Fruit fly (Drosophila melanogaster) whole organism, embryonic: Measurements from ENCODE around the gene Reck.

Experiments used
- ATbp ChIP-seq: fragments of 200-800 bp; sonication (Bioruptor generic); optimal IDR thresholded peaks from 2 replicates; lab custom pipeline; 2017; ENCODE audit warnings: missing biosample characterization, mild to moderate bottlenecking, missing genetic modification characterization, missing genetic modification reagents
- Bteb2 ChIP-seq: fragments of 200-800 bp; sonication (Bioruptor generic); optimal IDR thresholded peaks from 2 replicates; lab custom pipeline; 2016; ENCODE audit warnings: missing biosample characterization, missing genetic modification characterization
- CG10209 ChIP-seq: fragments of 200-800 bp; sonication (Bioruptor generic); optimal IDR thresholded peaks from 3 replicates; lab custom pipeline; 2017; ENCODE audit warnings: missing biosample characterization, mild to moderate bottlenecking, missing genetic modification characterization, missing genetic modification reagents
- CG10462 ChIP-seq: fragments of 200-800 bp; sonication (Bioruptor generic); optimal IDR thresholded peaks from 2 replicates; lab custom pipeline; 2016; ENCODE audit warnings: missing biosample characterization, missing genetic modification characterization
- CG11456 ChIP-seq: fragments of 200-800 bp; sonication (Bioruptor generic); IDR thresholded peaks from 3 replicates; pipeline ENCODE4 v1.3.6; 2022; ENCODE audit warnings: missing biosample characterization, missing genetic modification characterization
- CG11696 ChIP-seq: fragments of 200-800 bp; sonication (Bioruptor generic); IDR thresholded peaks from 2 replicates; pipeline ENCODE4 v1.3.6; 2022; ENCODE audit warnings: missing biosample characterization, missing genetic modification characterization
- CG12299 ChIP-seq: fragments of 200-800 bp; sonication (Bioruptor generic); optimal IDR thresholded peaks from 2 replicates; lab custom pipeline; 2018; ENCODE audit warnings: missing biosample characterization, mild to moderate bottlenecking, missing genetic modification characterization
- CG13624 ChIP-seq: fragments of 200-800 bp; sonication (Bioruptor generic); optimal IDR thresholded peaks from 2 replicates; lab custom pipeline; 2016; ENCODE audit warnings: missing biosample characterization, missing genetic modification characterization
- CG14965 ChIP-seq: fragments of 200-800 bp; sonication (Bioruptor generic); optimal IDR thresholded peaks from 2 replicates; lab custom pipeline; 2016; ENCODE audit warnings: missing biosample characterization, missing genetic modification characterization, borderline replicate concordance
- CG16863 ChIP-seq: fragments of 200-800 bp; sonication (Bioruptor generic); optimal IDR thresholded peaks from 3 replicates; lab custom pipeline; 2016; ENCODE audit warnings: missing biosample characterization, missing genetic modification characterization
- CG17359 ChIP-seq: fragments of 200-800 bp; sonication (Bioruptor generic); optimal IDR thresholded peaks from 3 replicates; lab custom pipeline; 2018; ENCODE audit warnings: missing biosample characterization, mild to moderate bottlenecking, missing genetic modification characterization, moderate library complexity
- CG2712 ChIP-seq: fragments of 200-800 bp; optimal IDR thresholded peaks from 3 replicates; lab custom pipeline; 2019; ENCODE audit warnings: missing biosample characterization, mild to moderate bottlenecking, missing genetic modification characterization, moderate library complexity
- CG32767 ChIP-seq: fragments of 200-800 bp; sonication (Bioruptor generic); IDR thresholded peaks from 2 replicates; pipeline ENCODE4 v1.3.6; 2022; ENCODE audit warnings: missing biosample characterization, missing genetic modification characterization
- CG33213 ChIP-seq: fragments of 200-800 bp; sonication (Bioruptor generic); optimal IDR thresholded peaks from 3 replicates; lab custom pipeline; 2016; ENCODE audit warnings: missing biosample characterization, missing genetic modification characterization
- CG6765 ChIP-seq: fragments of 200-800 bp; sonication (Bioruptor generic); optimal IDR thresholded peaks from 3 replicates; lab custom pipeline; 2017; ENCODE audit warnings: missing biosample characterization, mild to moderate bottlenecking, missing genetic modification characterization
- CG7839 ChIP-seq: fragments of 200-800 bp; sonication (Bioruptor generic); optimal IDR thresholded peaks from 3 replicates; lab custom pipeline; 2018; ENCODE audit warnings: missing biosample characterization, mild to moderate bottlenecking, missing genetic modification characterization, moderate library complexity
- Doc3 ChIP-seq: fragments of 200-800 bp; sonication (Bioruptor generic); IDR thresholded peaks from 3 replicates; pipeline ENCODE4 v1.3.6; 2022; ENCODE audit warnings: missing biosample characterization, missing genetic modification characterization; ENCODE audit not compliant: partially characterized antibody
- Dref ChIP-seq: fragments of 200-800 bp; sonication (Bioruptor generic); IDR thresholded peaks from 2 replicates; pipeline ENCODE4 v1.3.6; 2022; ENCODE audit warnings: missing biosample characterization, missing genetic modification characterization
- ERR ChIP-seq: fragments of 200-800 bp; sonication (Bioruptor generic); optimal IDR thresholded peaks from 2 replicates; lab custom pipeline; 2016; ENCODE audit warnings: missing biosample characterization, missing genetic modification characterization
- Fer3 ChIP-seq: fragments of 200-800 bp; sonication (Bioruptor generic); optimal IDR thresholded peaks from 2 replicates; lab custom pipeline; 2018; ENCODE audit warnings: missing biosample characterization, mild to moderate bottlenecking, missing genetic modification characterization, moderate library complexity
- Gsc ChIP-seq: fragments of 200-800 bp; sonication (Bioruptor generic); IDR thresholded peaks from 2 replicates; pipeline ENCODE4 v1.3.6; 2022; ENCODE audit warnings: missing biosample characterization, missing genetic modification characterization
- Hand ChIP-seq: fragments of 200-800 bp; sonication (Bioruptor generic); optimal IDR thresholded peaks from 2 replicates; lab custom pipeline; 2017; ENCODE audit warnings: mild to moderate bottlenecking, missing biosample characterization, missing genetic modification reagents, missing genetic modification characterization
- Jarid2 ChIP-seq: fragments of 200-800 bp; sonication (Bioruptor generic); optimal IDR thresholded peaks from 3 replicates; lab custom pipeline; 2017; ENCODE audit warnings: mild to moderate bottlenecking, missing biosample characterization, missing genetic modification reagents, missing genetic modification characterization
- Oaz ChIP-seq: fragments of 200-800 bp; sonication (Bioruptor generic); IDR thresholded peaks from 2 replicates; pipeline ENCODE4 v1.3.6; 2022; ENCODE audit warnings: missing biosample characterization, missing genetic modification characterization
- Ptx1 ChIP-seq: fragments of 200-800 bp; sonication (Bioruptor generic); IDR thresholded peaks from 2 replicates; pipeline ENCODE4 v1.3.6; 2022; ENCODE audit warnings: missing biosample characterization, missing genetic modification characterization
- Side ChIP-seq: fragments of 200-800 bp; sonication (Bioruptor generic); optimal IDR thresholded peaks from 2 replicates; lab custom pipeline; 2016; ENCODE audit warnings: missing biosample characterization, missing genetic modification characterization
- Sin3A ChIP-seq: fragments of >200 bp; optimal IDR thresholded peaks from 2 replicates; lab custom pipeline; 2018
- Sry-β ChIP-seq: fragments of 200-800 bp; sonication (Bioruptor generic); optimal IDR thresholded peaks from 2 replicates; lab custom pipeline; 2018; ENCODE audit warnings: missing biosample characterization, mild to moderate bottlenecking, missing genetic modification characterization, moderate library complexity
- Xbp1 ChIP-seq: fragments of 200-800 bp; sonication (Bioruptor generic); optimal IDR thresholded peaks from 3 replicates; lab custom pipeline; 2016; ENCODE audit warnings: missing biosample characterization, mild to moderate bottlenecking, missing genetic modification characterization
- al ChIP-seq: fragments of 200-800 bp; sonication (Bioruptor generic); IDR thresholded peaks from 2 replicates; pipeline ENCODE4 v1.3.6; 2022; ENCODE audit warnings: missing biosample characterization, missing genetic modification characterization
- ap ChIP-seq: fragments of 200-800 bp; sonication (Bioruptor generic); IDR thresholded peaks from 2 replicates; pipeline ENCODE4 v1.3.6; 2022; ENCODE audit warnings: missing biosample characterization, missing genetic modification characterization
- az2 ChIP-seq: fragments of 200-800 bp; sonication (Bioruptor generic); optimal IDR thresholded peaks from 3 replicates; lab custom pipeline; 2016; ENCODE audit warnings: missing biosample characterization, missing genetic modification characterization
- chn ChIP-seq: fragments of 200-800 bp; sonication (Bioruptor generic); optimal IDR thresholded peaks from 2 replicates; lab custom pipeline; 2016; ENCODE audit warnings: missing biosample characterization, missing genetic modification characterization
- corto ChIP-seq: fragments of 200-800 bp; sonication (Bioruptor generic); optimal IDR thresholded peaks from 2 replicates; lab custom pipeline; 2016; ENCODE audit warnings: missing biosample characterization, mild to moderate bottlenecking, missing genetic modification characterization, moderate library complexity
- eyg ChIP-seq: fragments of 200-800 bp; sonication (Bioruptor generic); optimal IDR thresholded peaks from 3 replicates; lab custom pipeline; 2016; ENCODE audit warnings: missing biosample characterization, missing genetic modification characterization
- fd64A ChIP-seq: fragments of 200-800 bp; sonication (Bioruptor generic); optimal IDR thresholded peaks from 3 replicates; lab custom pipeline; 2018; ENCODE audit warnings: missing biosample characterization, mild to moderate bottlenecking, missing genetic modification characterization
- ftz-f1 ChIP-seq: fragments of 200-800 bp; sonication (Bioruptor generic); optimal IDR thresholded peaks from 2 replicates; lab custom pipeline; 2016; ENCODE audit warnings: missing biosample characterization, missing genetic modification characterization
- gfzf ChIP-seq: fragments of 200-800 bp; sonication (Bioruptor generic); optimal IDR thresholded peaks from 2 replicates; lab custom pipeline; 2016; ENCODE audit warnings: missing biosample characterization, mild to moderate bottlenecking, missing genetic modification characterization, moderate library complexity
- gro ChIP-seq: fragments of 200-800 bp; sonication (Bioruptor generic); optimal IDR thresholded peaks from 2 replicates; lab custom pipeline; 2016; ENCODE audit warnings: missing biosample characterization, missing genetic modification characterization
- h ChIP-seq: fragments of >200 bp; optimal IDR thresholded peaks from 2 replicates; lab custom pipeline; 2017
- ham ChIP-seq: fragments of 200-800 bp; sonication (Bioruptor generic); IDR thresholded peaks from 2 replicates; pipeline ENCODE4 v1.3.6; 2022; ENCODE audit warnings: missing biosample characterization, missing genetic modification characterization
- jigr1 ChIP-seq: fragments of 200-800 bp; sonication (Bioruptor generic); IDR thresholded peaks from 3 replicates; pipeline ENCODE4 v1.3.6; 2022; ENCODE audit warnings: missing biosample characterization, missing genetic modification characterization
- klu ChIP-seq: fragments of 200-800 bp; sonication (Bioruptor generic); IDR thresholded peaks from 2 replicates; pipeline ENCODE4 v1.3.6; 2022; ENCODE audit warnings: missing biosample characterization, missing genetic modification characterization
- kni ChIP-seq: fragments of 200-800 bp; sonication (Bioruptor generic); optimal IDR thresholded peaks from 3 replicates; lab custom pipeline; 2017; ENCODE audit warnings: mild to moderate bottlenecking, missing biosample characterization, missing genetic modification reagents, missing genetic modification characterization
- org-1 ChIP-seq: fragments of 200-800 bp; sonication (Bioruptor generic); optimal IDR thresholded peaks from 2 replicates; lab custom pipeline; 2017; ENCODE audit warnings: missing biosample characterization, missing genetic modification characterization
- pfk ChIP-seq: fragments of 200-800 bp; sonication (Bioruptor generic); optimal IDR thresholded peaks from 2 replicates; lab custom pipeline; 2018; ENCODE audit warnings: missing biosample characterization, mild to moderate bottlenecking, missing genetic modification characterization, moderate library complexity
- ranshi ChIP-seq: fragments of 200-800 bp; sonication (Bioruptor generic); IDR thresholded peaks from 2 replicates; pipeline ENCODE4 v1.3.6; 2022; ENCODE audit warnings: missing biosample characterization, missing genetic modification characterization
- sens-2 ChIP-seq: fragments of 200-800 bp; sonication (Bioruptor generic); IDR thresholded peaks from 2 replicates; pipeline ENCODE4 v1.3.6; 2022; ENCODE audit warnings: missing biosample characterization, missing genetic modification characterization
- sisA ChIP-seq: fragments of 200-800 bp; sonication (Bioruptor generic); IDR thresholded peaks from 2 replicates; pipeline ENCODE4 v1.3.6; 2022; ENCODE audit warnings: missing biosample characterization, missing genetic modification characterization
- ttk ChIP-seq: fragments of 200-800 bp; sonication (Bioruptor generic); IDR thresholded peaks from 2 replicates; pipeline ENCODE4 v2.1.2; 2022; ENCODE audit warnings: missing biosample characterization, missing genetic modification characterization
- wek ChIP-seq: fragments of 200-800 bp; sonication (Bioruptor generic); optimal IDR thresholded peaks from 3 replicates; lab custom pipeline; 2018; ENCODE audit warnings: missing biosample characterization, mild to moderate bottlenecking, missing genetic modification characterization, moderate library complexity

Gene Reck

dm6 chr3L:15013957-15014692, at the start of gene Reck (continued):
- TF ChIP-seq chn (GFP tag; lab: Kevin White, UChicago) (peak; percentile 38), CG13624 (GFP tag; lab: Kevin White, UChicago) (peak; percentile 51), Xbp1 (GFP tag; lab: Kevin White, UChicago) (peak; percentile 87), az2 (GFP tag; lab: Kevin White, UChicago) (peak; percentile 89), ATbp (GFP tag; lab: Kevin White, UChicago) (peak; percentile 83), ttk (GFP tag; lab: Robert Waterston, UW) (peak; percentile 44; the same call in 1 of the 2 replicates), kni (GFP tag; lab: Kevin White, UChicago) (no peak), CG6765 (GFP tag; lab: Kevin White, UChicago) (peak; percentile 59), sens-2 (GFP tag; lab: Robert Waterston, UW) (peak; percentile 85), CG10462 (peak; percentile 42), CG2712 (peak; percentile 89), jigr1 (GFP tag; lab: Robert Waterston, UW) (no peak), h (no peak), Sry-β (GFP tag; lab: Kevin White, UChicago) (no peak), CG12299 (tag; lab: Kevin White, UChicago) (peak; percentile 58), al (peak; percentile 74), CG14965 (GFP tag; lab: Kevin White, UChicago) (no peak), Ptx1 (GFP tag; lab: Robert Waterston, UW) (peak; percentile 68), corto (GFP tag; lab: Kevin White, UChicago) (peak; percentile 48), ham (no peak), org-1 (GFP tag; lab: Kevin White, UChicago) (peak; percentile 22), Gsc (GFP tag; lab: Robert Waterston, UW) (no peak), ERR (GFP tag; lab: Kevin White, UChicago) (no peak), CG11696 (GFP tag; lab: Robert Waterston, UW) (peak; percentile 61), pfk (GFP tag; lab: Kevin White, UChicago) (no peak), ftz-f1 (GFP tag; lab: Kevin White, UChicago) (no peak), Doc3 (GFP tag; lab: Robert Waterston, UW) (no peak), CG11456 (GFP tag; lab: Robert Waterston, UW) (peak; percentile 81), ap (GFP tag; lab: Robert Waterston, UW) (peak; percentile 64), CG10209 (peak; percentile 73), Fer3 (peak; percentile 79), Bteb2 (GFP tag; lab: Kevin White, UChicago) (peak; percentile 59), Dref (GFP tag; lab: Robert Waterston, UW) (no peak), gfzf (GFP tag; lab: Kevin White, UChicago) (peak; percentile 51), CG33213 (GFP tag; lab: Kevin White, UChicago) (peak; percentile 48), sisA (GFP tag; lab: Robert Waterston, UW) (peak; percentile 84), Hand (GFP tag; lab: Kevin White, UChicago) (peak; percentile 42), wek (GFP tag; lab: Kevin White, UChicago) (no peak), gro (GFP tag; lab: Kevin White, UChicago) (no peak), CG17359 (tag; lab: Kevin White, UChicago) (peak; percentile 91), Jarid2 (GFP tag; lab: Kevin White, UChicago) (peak; percentile 49), Sin3A (no peak), fd64A (GFP tag; lab: Kevin White, UChicago) (no peak), klu (GFP tag; lab: Robert Waterston, UW) (no peak), CG32767 (GFP tag; lab: Robert Waterston, UW) (0 out of 2 replicates have a peak, but pooled peaks have one; percentile 19), CG7839 (peak; percentile 83), Oaz (GFP tag; lab: Robert Waterston, UW) (peak; percentile 57; the same call in 1 of the 2 replicates), Side (GFP tag; lab: Kevin White, UChicago) (peak; percentile 25), eyg (no peak), ranshi (GFP tag; lab: Robert Waterston, UW) (peak; percentile 83), CG16863 (GFP tag; lab: Kevin White, UChicago) (peak; percentile 42)
